Worm (Caenorhabditis elegans): Measurements from ENCODE around the gene C44B7.11.

The C44B7.11 gene

ce11 chrII:6891176-6891575 lies 6.2 kb downstream of the C44B7.11 start (continued):
- TF ChIP-seq nhr-90 (tag; optimal IDR thresholded peaks at IDR 0.05) (peak; percentile 63), ets-4 (GFP tag; optimal IDR thresholded peaks at IDR 0.05) (no peak), mxl-1 (tag; optimal IDR thresholded peaks at IDR 0.05) (peak; percentile 1), lin-35 (GFP tag; optimal IDR thresholded peaks at IDR 0.05) (peak in 1 of 3 experiments; percentile 49), lag-1 (GFP tag; IDR thresholded peaks at IDR 0.05) (no peak), rcor-1 (GFP tag; IDR thresholded peaks at IDR 0.05) (0 out of 2 replicates have a peak, but pooled peaks have one; percentile 6), attf-5 (GFP tag; optimal IDR thresholded peaks at IDR 0.05) (peak; percentile 55), Y53G8AR.9 (GFP tag; conservative IDR thresholded peaks at IDR 0.05) (peak; percentile 63; the same call in 1 of the 2 replicates), madf-10 (tag; optimal IDR thresholded peaks at IDR 0.05) (peak; percentile 39), snpc-4 (GFP tag; optimal IDR thresholded peaks at IDR 0.05) (no peak), snpc-4 (tag; optimal IDR thresholded peaks at IDR 0.05) (peak in 2 of 4 experiments; percentile 9 to 25), Y67H2A.10 (GFP tag; conservative IDR thresholded peaks at IDR 0.05) (no peak), egrh-3 (GFP tag; IDR thresholded peaks at IDR 0.05) (peak; percentile 60), lsy-27 (tag; optimal IDR thresholded peaks at IDR 0.05; ENCODE audit: borderline replicate concordance, insufficient read depth) (no peak), madf-8 (GFP tag; conservative IDR thresholded peaks at IDR 0.05) (no peak), C06A6.2 (GFP tag; conservative IDR thresholded peaks at IDR 0.05) (peak; percentile 48), B0035.1 (tag; optimal IDR thresholded peaks at IDR 0.05) (no peak), ama-1 (optimal IDR thresholded peaks at IDR 0.05) (peak; percentile 66), ama-1 (GFP tag; optimal IDR thresholded peaks at IDR 0.05) (no peak), nfyb-1 (GFP tag; IDR thresholded peaks at IDR 0.05) (0 out of 2 replicates have a peak, but pooled peaks have one; percentile 60), ztf-28 (GFP tag; IDR thresholded peaks at IDR 0.05) (no peak), somi-1 (GFP tag; optimal IDR thresholded peaks at IDR 0.05) (peak; percentile 30), egl-44 (GFP tag; IDR thresholded peaks at IDR 0.05) (peak; percentile 80), let-526 (GFP tag; IDR thresholded peaks at IDR 0.05) (0 out of 2 replicates have a peak, but pooled peaks have one; percentile 42), hrde-1 (tag; optimal IDR thresholded peaks at IDR 0.05; ENCODE audit: borderline replicate concordance) (peak; percentile 6), hmg-20 (GFP tag; IDR thresholded peaks at IDR 0.05) (0 out of 2 replicates have a peak, but pooled peaks have one; percentile 15), tlf-1 (GFP tag; optimal IDR thresholded peaks at IDR 0.05) (peak; percentile 46), ztf-3 (GFP tag; optimal IDR thresholded peaks at IDR 0.05) (peak; percentile 52), ztf-18 (tag; optimal IDR thresholded peaks at IDR 0.05) (peak; percentile 9), repo-1 (tag; optimal IDR thresholded peaks at IDR 0.05) (peak; percentile 5), lin-40 (tag; optimal IDR thresholded peaks at IDR 0.05) (no peak), cebp-1 (GFP tag; IDR thresholded peaks at IDR 0.05) (no peak), cebp-1 (tag; optimal IDR thresholded peaks at IDR 0.05) (peak; percentile 75), nhr-80 (tag; optimal IDR thresholded peaks at IDR 0.05) (peak; percentile 44), lin-54 (GFP tag; optimal IDR thresholded peaks at IDR 0.05) (peak; percentile 35), madf-3 (GFP tag; IDR thresholded peaks at IDR 0.05) (no peak)

- TF ChIP-seq mcd-1 (GFP tag; IDR thresholded peaks at IDR 0.05) (0 out of 2 replicates have a peak, but pooled peaks have one; percentile 16), ama-1 (optimal IDR thresholded peaks at IDR 0.05) (peak; percentile 88), ama-1 (GFP tag; optimal IDR thresholded peaks at IDR 0.05) (no peak), zim-3 (tag; optimal IDR thresholded peaks at IDR 0.05) (peak; percentile 53), rcor-1 (GFP tag; IDR thresholded peaks at IDR 0.05) (no peak), F10E7.11 (tag; optimal IDR thresholded peaks at IDR 0.05) (peak; percentile 9), lir-1 (GFP tag; conservative IDR thresholded peaks at IDR 0.05) (no peak), bed-1 (GFP tag; IDR thresholded peaks at IDR 0.05) (no peak), cebp-2 (GFP tag; IDR thresholded peaks at IDR 0.05) (0 out of 2 replicates have a peak, but pooled peaks have one; percentile 6), snpc-3.4 (tag; optimal IDR thresholded peaks at IDR 0.05) (no peak), nfyb-1 (GFP tag; IDR thresholded peaks at IDR 0.05) (peak; percentile 8; the same call in 1 of the 2 replicates), F52B5.7 (tag; optimal IDR thresholded peaks at IDR 0.05) (peak; percentile 26), cebp-1 (GFP tag; IDR thresholded peaks at IDR 0.05) (no peak), cebp-1 (tag; optimal IDR thresholded peaks at IDR 0.05) (peak; percentile 1)
Observed at ce11 chrII:6890095-6890494, 7.2 kb downstream of the C44B7.11 start, which contains the start of gene acer-1. Gene acer-1, minus strand, starts transcription at chrII:6890400.
